Worm (Caenorhabditis elegans) whole organism, L4 larva: Measurements from ENCODE around the gene ZC455.1.

Experiments used
- R02D3.7 ChIP-seq: fragments of 150-350 bp; sonication (generic microtip); optimal IDR thresholded peaks from 3 replicates; lab custom pipeline; 2014; ENCODE audit warnings: missing biosample characterization, missing genetic modification characterization
- ZK546.5 ChIP-seq, 2 experiments: sonication (generic microtip); optimal IDR thresholded peaks; 2 replicates each; lab custom pipeline; 2017; ENCODE audit warnings: missing biosample characterization in 2 of 2, missing genetic modification characterization in 2 of 2
- ceh-82 ChIP-seq: sonication (generic microtip); optimal IDR thresholded peaks from 2 replicates; lab custom pipeline; 2017; ENCODE audit warnings: missing biosample characterization, missing genetic modification characterization
- daf-12 ChIP-seq: fragments of 150-350 bp; optimal IDR thresholded peaks from 2 replicates; lab custom pipeline; 2014; ENCODE audit warnings: missing biosample characterization, missing genetic modification reagents, missing genetic modification characterization
- fkh-10 ChIP-seq: fragments of 150-350 bp; optimal IDR thresholded peaks from 2 replicates; lab custom pipeline; 2014; ENCODE audit warnings: missing biosample characterization, missing genetic modification reagents, missing genetic modification characterization
- jun-1 ChIP-seq: fragments of 150-350 bp; optimal IDR thresholded peaks from 2 replicates; lab custom pipeline; 2014; ENCODE audit warnings: missing biosample characterization, missing genetic modification reagents, missing genetic modification characterization
- lir-3 ChIP-seq: sonication (generic microtip); optimal IDR thresholded peaks from 2 replicates; lab custom pipeline; 2016; ENCODE audit warnings: mild to moderate bottlenecking, missing genetic modification characterization, missing compliant biosample characterization
- nhr-237 ChIP-seq: sonication (generic microtip); optimal IDR thresholded peaks from 2 replicates; lab custom pipeline; 2017; ENCODE audit warnings: missing biosample characterization, missing genetic modification characterization
- pha-4 ChIP-seq, 2 experiments: fragments of 150-350 bp in 1 of 2; fragments of 200-800 bp in 1 of 2; sonication (Bioruptor generic) in 1 of 2; IDR thresholded peaks in 1 of 2; optimal IDR thresholded peaks in 1 of 2; 2 replicates each; pipeline versions ENCODE4 v1.3.6 to Lab custom; 2014 to 2022; ENCODE audit warnings: missing genetic modification characterization in 2 of 2, missing genetic modification reagents in 2 of 2, missing biosample characterization in 1 of 2, missing compliant biosample characterization in 1 of 2
- skn-1 ChIP-seq: fragments of 150-350 bp; optimal IDR thresholded peaks from 2 replicates; lab custom pipeline; 2014; ENCODE audit warnings: missing biosample characterization, missing genetic modification characterization
- snpc-4 ChIP-seq: fragments of 150-350 bp; optimal IDR thresholded peaks from 2 replicates; lab custom pipeline; 2014; ENCODE audit warnings: missing biosample characterization, missing genetic modification characterization
- zag-1 ChIP-seq: fragments of 150-350 bp; optimal IDR thresholded peaks from 2 replicates; lab custom pipeline; 2014; ENCODE audit warnings: missing biosample characterization, missing genetic modification characterization
- zip-2 ChIP-seq: fragments of 150-350 bp; optimal IDR thresholded peaks from 2 replicates; lab custom pipeline; 2014; ENCODE audit warnings: missing biosample characterization, missing genetic modification characterization
- ztf-7 ChIP-seq: fragments of 150-350 bp; optimal IDR thresholded peaks from 2 replicates; lab custom pipeline; 2014; ENCODE audit warnings: missing biosample characterization, missing genetic modification characterization

- TF ChIP-seq snpc-4 (tag; lab: Kevin White, UChicago) = no peak
- no peak for TF ChIP-seq ztf-7 (tag; lab: Kevin White, UChicago)
- TF ChIP-seq fkh-10 (GFP tag; lab: Kevin White, UChicago) = no peak
- no peak for TF ChIP-seq R02D3.7 (tag; lab: Kevin White, UChicago)
- TF ChIP-seq nhr-237 (tag; lab: Kevin White, UChicago) = no peak
- no peak for TF ChIP-seq skn-1 (tag; lab: Kevin White, UChicago)
- no peak for TF ChIP-seq pha-4 (GFP tag; IDR thresholded peaks at IDR 0.05; lab: Robert Waterston, UW)
- TF ChIP-seq pha-4 (tag; optimal IDR thresholded peaks at IDR 0.05; lab: Kevin White, UChicago) = no peak
- no peak for TF ChIP-seq zip-2
- no peak for TF ChIP-seq daf-12 (tag; lab: Kevin White, UChicago)
- TF ChIP-seq zag-1 (tag; lab: Kevin White, UChicago) = no peak
- no peak for TF ChIP-seq ceh-82 (tag; lab: Kevin White, UChicago)
- no peak for TF ChIP-seq lir-3 (tag; lab: Kevin White, UChicago)
- TF ChIP-seq ZK546.5 (tag; optimal IDR thresholded peaks at IDR 0.05; lab: Kevin White, UChicago) = no peak
- no peak for TF ChIP-seq jun-1 (tag; lab: Kevin White, UChicago)
These were observed 530 bp downstream of the ZC455.1 start for ce11 chrV:12773852-12774251.
